Worm (Caenorhabditis elegans) whole organism, late embryonic: Measurements from ENCODE around the gene K01D12.5.

Experiments
- ceh-18 ChIP-seq: sonication (generic microtip); optimal IDR thresholded peaks from 2 replicates; lab custom pipeline; 2016; ENCODE audit warnings: missing genetic modification characterization, missing compliant biosample characterization
- dmd-4 ChIP-seq: sonication (generic microtip); optimal IDR thresholded peaks from 2 replicates; lab custom pipeline; 2016; ENCODE audit warnings: borderline replicate concordance, missing genetic modification characterization, missing compliant biosample characterization
- fkh-10 ChIP-seq: fragments of 150-350 bp; optimal IDR thresholded peaks from 2 replicates; lab custom pipeline; 2014; ENCODE audit warnings: missing biosample characterization, missing genetic modification reagents, missing genetic modification characterization
- gmeb-2 ChIP-seq: sonication (generic microtip); optimal IDR thresholded peaks from 2 replicates; lab custom pipeline; 2016; ENCODE audit warnings: missing genetic modification characterization, inconsistent platforms, missing compliant biosample characterization
- hlh-15 ChIP-seq: sonication (generic microtip); optimal IDR thresholded peaks from 2 replicates; lab custom pipeline; 2016; ENCODE audit warnings: missing genetic modification characterization, missing compliant biosample characterization
- pat-9 ChIP-seq: fragments of 200-800 bp; sonication (Bioruptor generic); optimal IDR thresholded peaks from 2 replicates; lab custom pipeline; 2018; ENCODE audit warnings: mild to moderate bottlenecking, missing genetic modification characterization, moderate library complexity, missing compliant biosample characterization
- ztf-16 ChIP-seq: sonication (generic microtip); optimal IDR thresholded peaks from 2 replicates; lab custom pipeline; 2017; ENCODE audit warnings: missing genetic modification characterization, missing compliant biosample characterization

ce11 chrV:12446895-12447294 lies 49.2 kb downstream of the K01D12.5 start, which contains the start of the genes pals-38 and C54D10.9:
- TF ChIP-seq ceh-18 (tag; lab: Kevin White, UChicago) = no peak
- TF ChIP-seq hlh-15 = no peak
- TF ChIP-seq ztf-16 (tag; lab: Kevin White, UChicago) = no peak
- no peak for TF ChIP-seq gmeb-2 (tag; lab: Kevin White, UChicago)
- TF ChIP-seq pat-9 (tag; lab: Kevin White, UChicago) = no peak
- no peak for TF ChIP-seq dmd-4
- TF ChIP-seq fkh-10 (GFP tag; lab: Kevin White, UChicago) = no peak
